Worm (Caenorhabditis elegans) whole organism, early embryonic: Measurements from ENCODE around the gene F38B6.4.

Source experiments
- ets-7 ChIP-seq: sonication (generic microtip); optimal IDR thresholded peaks from 2 replicates; lab custom pipeline; 2016; ENCODE audit warnings: missing genotype, missing genetic modification characterization, missing compliant biosample characterization
- hmg-4 ChIP-seq: fragments of 200-800 bp; sonication (Bioruptor generic); optimal IDR thresholded peaks from 2 replicates; lab custom pipeline; 2018; ENCODE audit warnings: mild to moderate bottlenecking, missing genetic modification characterization, missing compliant biosample characterization

DNA sequence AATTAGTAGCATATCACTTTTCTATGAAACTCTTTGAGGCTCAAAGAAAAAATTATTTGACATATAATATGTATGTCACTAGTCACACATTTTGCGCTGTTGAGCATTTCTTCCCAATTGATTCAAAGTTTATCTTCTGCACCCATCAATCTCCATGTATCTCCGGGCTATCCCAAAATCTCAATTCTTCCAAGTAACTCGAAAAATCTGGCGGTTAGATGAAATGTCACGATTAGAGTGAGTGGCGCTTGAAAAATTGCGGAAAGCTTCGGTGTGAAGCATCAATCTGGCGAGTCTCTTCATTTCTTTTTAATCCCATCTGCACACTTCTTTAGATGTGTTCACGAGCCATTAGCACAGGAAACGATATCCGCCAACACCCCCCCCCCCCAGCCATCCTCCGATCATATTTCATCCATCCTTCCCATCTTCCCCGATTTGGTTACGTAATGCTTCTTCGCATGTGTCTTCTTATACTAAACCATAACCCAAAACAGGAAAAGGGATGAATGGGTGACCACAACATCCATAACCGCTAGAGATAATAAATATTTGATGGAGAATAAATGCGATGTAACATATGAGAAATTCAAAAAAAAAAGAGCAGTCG is 14.4 kb downstream of the F38B6.4 start:
- TF ChIP-seq hmg-4: no peak
- TF ChIP-seq ets-7 (tag; lab: Kevin White, UChicago): no peak
